Fruit fly (Drosophila melanogaster): Measurements from ENCODE around the gene Ucp4C.

- TF ChIP-seq psq (optimal IDR thresholded peaks at IDR 0.05) (no peak), insv (optimal IDR thresholded peaks at IDR 0.05) (no peak)
Measured at dm6 chr2L:6000065-6000464, 31.7 kb downstream of the Ucp4C start, which contains the start of gene Tsp26A.

Measured in Kc167 (cell line).